Worm (Caenorhabditis elegans) whole organism, L1 larva: Measurements from ENCODE around the gene srb-18.

Experiments
- C04F5.9 ChIP-seq: sonication (generic microtip); optimal IDR thresholded peaks from 2 replicates; lab custom pipeline; 2016; ENCODE audit warnings: missing genetic modification characterization, missing compliant biosample characterization
- C16A3.4 ChIP-seq: fragments of 150-350 bp; optimal IDR thresholded peaks from 2 replicates; lab custom pipeline; 2014; ENCODE audit warnings: missing biosample characterization, missing genetic modification characterization
- C34B4.2 ChIP-seq: sonication (generic microtip); optimal IDR thresholded peaks from 2 replicates; lab custom pipeline; 2017; ENCODE audit warnings: mild to moderate bottlenecking, missing genetic modification characterization, missing compliant biosample characterization
- Y116A8C.19 ChIP-seq: sonication (generic microtip); optimal IDR thresholded peaks from 2 replicates; lab custom pipeline; 2016; ENCODE audit warnings: missing compliant biosample characterization, missing genetic modification characterization, borderline replicate concordance
- aha-1 ChIP-seq: fragments of 150-350 bp; optimal IDR thresholded peaks from 2 replicates; lab custom pipeline; 2014; ENCODE audit warnings: missing biosample characterization, missing genetic modification characterization
- alr-1 ChIP-seq: fragments of 200-800 bp; sonication (Bioruptor generic); optimal IDR thresholded peaks from 2 replicates; lab custom pipeline; 2018; ENCODE audit warnings: borderline replicate concordance, mild to moderate bottlenecking, missing genetic modification characterization, missing compliant biosample characterization
- aly-2 ChIP-seq: fragments of 150-350 bp; optimal IDR thresholded peaks from 2 replicates; lab custom pipeline; 2014; ENCODE audit warnings: missing biosample characterization, missing genetic modification characterization
- blmp-1 ChIP-seq: fragments of 150-350 bp; optimal IDR thresholded peaks from 2 replicates; lab custom pipeline; 2014; ENCODE audit warnings: missing biosample characterization, missing genetic modification characterization
- ceh-63 ChIP-seq: fragments of 200-800 bp; sonication (Bioruptor generic); optimal IDR thresholded peaks from 2 replicates; lab custom pipeline; 2018; ENCODE audit warnings: mild to moderate bottlenecking, missing genetic modification characterization, missing compliant biosample characterization
- ceh-88 ChIP-seq: fragments of 200-800 bp; sonication (Bioruptor generic); IDR thresholded peaks from 2 replicates; pipeline ENCODE4 v1.3.6; 2022; ENCODE audit warnings: missing genetic modification characterization, missing compliant biosample characterization
- dpl-1 ChIP-seq, 3 experiments: fragments of 150-350 bp in 2 of 3; sonication (generic microtip) in 1 of 3; optimal IDR thresholded peaks; 2 replicates each; lab custom pipeline; 2014 to 2017; ENCODE audit warnings: missing biosample characterization in 3 of 3, missing genetic modification characterization in 3 of 3, missing genetic modification reagents in 3 of 3
- dsc-1 ChIP-seq: sonication (generic microtip); optimal IDR thresholded peaks from 2 replicates; lab custom pipeline; 2016; ENCODE audit warnings: mild to moderate bottlenecking, missing genetic modification characterization, missing compliant biosample characterization
- efl-1 ChIP-seq, 4 experiments: fragments of 150-350 bp; optimal IDR thresholded peaks in 3 of 4; peaks in 1 of 4; 1 replicate in 1 of 4; 2 replicates in 3 of 4; lab custom pipeline; 2014; ENCODE audit warnings: missing biosample characterization in 2 of 4, missing genetic modification characterization in 2 of 4, missing genetic modification reagents in 2 of 4
- efl-3 ChIP-seq: fragments of 200-800 bp; sonication (Bioruptor generic); optimal IDR thresholded peaks from 2 replicates; lab custom pipeline; 2018; ENCODE audit warnings: mild to moderate bottlenecking, missing genetic modification characterization, missing compliant biosample characterization
- fkh-10 ChIP-seq: sonication (generic microtip); optimal IDR thresholded peaks from 2 replicates; lab custom pipeline; 2017; ENCODE audit warnings: missing biosample characterization, missing genetic modification reagents, missing genetic modification characterization
- fos-1 ChIP-seq: fragments of 150-350 bp; optimal IDR thresholded peaks from 2 replicates; lab custom pipeline; 2014; ENCODE audit warnings: missing biosample characterization, missing genetic modification characterization
- hlh-4 ChIP-seq: sonication (generic microtip); optimal IDR thresholded peaks from 2 replicates; lab custom pipeline; 2016; ENCODE audit warnings: mild to moderate bottlenecking, missing genetic modification characterization, missing compliant biosample characterization
- hpl-2 ChIP-seq: fragments of 150-350 bp; optimal IDR thresholded peaks from 2 replicates; lab custom pipeline; 2014; ENCODE audit warnings: missing biosample characterization, missing genetic modification reagents, missing genetic modification characterization
- lin-15B ChIP-seq: fragments of 150-350 bp; sonication (generic microtip); optimal IDR thresholded peaks from 3 replicates; lab custom pipeline; 2014; ENCODE audit warnings: missing biosample characterization, missing genetic modification characterization
- lin-35 ChIP-seq, 2 experiments: fragments of 150-350 bp; optimal IDR thresholded peaks; 2 replicates each; lab custom pipeline; 2014; ENCODE audit warnings: missing biosample characterization in 2 of 2, missing genetic modification characterization in 2 of 2, missing genetic modification reagents in 2 of 2
- lsy-2 ChIP-seq, 2 experiments: fragments of 150-350 bp; optimal IDR thresholded peaks; 2 replicates each; lab custom pipeline; 2014; ENCODE audit warnings: missing biosample characterization in 2 of 2, missing genetic modification characterization in 2 of 2
- mab-9 ChIP-seq: fragments of 200-800 bp; sonication (Bioruptor generic); IDR thresholded peaks from 2 replicates; pipeline ENCODE4 v1.3.6; 2022; ENCODE audit warnings: missing genetic modification reagents, missing genetic modification characterization, missing compliant biosample characterization
- mdl-1 ChIP-seq, 2 experiments: fragments of 150-350 bp; optimal IDR thresholded peaks; 2 replicates each; lab custom pipeline; 2014 to 2017; ENCODE audit warnings: missing biosample characterization in 2 of 2, missing genetic modification characterization in 2 of 2, inconsistent platforms in 1 of 2
- mef-2 ChIP-seq: fragments of 150-350 bp; optimal IDR thresholded peaks from 2 replicates; lab custom pipeline; 2014; ENCODE audit warnings: missing biosample characterization, missing genetic modification characterization
- nhr-11 ChIP-seq: fragments of 150-350 bp; optimal IDR thresholded peaks from 2 replicates; lab custom pipeline; 2014; ENCODE audit warnings: missing biosample characterization, missing genetic modification characterization
- nhr-19 ChIP-seq: fragments of 200-800 bp; sonication (Bioruptor generic); conservative IDR thresholded peaks from 2 replicates; pipeline ENCODE4 v1.3.6; 2022; ENCODE audit warnings: missing genetic modification characterization, missing compliant biosample characterization
- nhr-20 ChIP-seq: sonication (generic microtip); optimal IDR thresholded peaks from 2 replicates; lab custom pipeline; 2016; ENCODE audit warnings: mild to moderate bottlenecking, missing genetic modification characterization, missing compliant biosample characterization
- nhr-28 ChIP-seq: fragments of 150-350 bp; optimal IDR thresholded peaks from 2 replicates; lab custom pipeline; 2014; ENCODE audit warnings: missing biosample characterization, missing genetic modification characterization
- nhr-47 ChIP-seq: sonication (generic microtip); optimal IDR thresholded peaks from 2 replicates; lab custom pipeline; 2016; ENCODE audit warnings: mild to moderate bottlenecking, missing genetic modification characterization, moderate library complexity, missing compliant biosample characterization
- nhr-71 ChIP-seq: sonication (generic microtip); optimal IDR thresholded peaks from 2 replicates; lab custom pipeline; 2016; ENCODE audit warnings: mild to moderate bottlenecking, missing genetic modification characterization, moderate library complexity, missing compliant biosample characterization
- nhr-84 ChIP-seq: sonication (generic microtip); optimal IDR thresholded peaks from 2 replicates; lab custom pipeline; 2017; ENCODE audit warnings: missing biosample characterization, missing genetic modification characterization
- nhr-85 ChIP-seq: sonication (generic microtip); peaks from one replicate; lab custom pipeline; 2016; ENCODE audit warnings: missing genetic modification characterization, inconsistent platforms, missing compliant biosample characterization
- nhr-90 ChIP-seq: sonication (generic microtip); optimal IDR thresholded peaks from 2 replicates; lab custom pipeline; 2016; ENCODE audit warnings: mild to moderate bottlenecking, missing genetic modification characterization, missing compliant biosample characterization; ENCODE audit not compliant: poor library complexity
- pag-3 ChIP-seq: sonication (generic microtip); optimal IDR thresholded peaks from 2 replicates; lab custom pipeline; 2017; ENCODE audit warnings: missing genetic modification characterization, mild to moderate bottlenecking, missing compliant biosample characterization, antibody characterized with exemption, borderline replicate concordance; ENCODE audit not compliant: insufficient read depth
- rnt-1 ChIP-seq: sonication (generic microtip); optimal IDR thresholded peaks from 2 replicates; lab custom pipeline; 2016; ENCODE audit warnings: mild to moderate bottlenecking, missing genetic modification characterization, moderate library complexity, missing compliant biosample characterization
- skn-1 ChIP-seq: fragments of 150-350 bp; optimal IDR thresholded peaks from 2 replicates; lab custom pipeline; 2014; ENCODE audit warnings: missing biosample characterization, missing genetic modification characterization
- snu-23 ChIP-seq: sonication (generic microtip); optimal IDR thresholded peaks from 2 replicates; lab custom pipeline; 2016; ENCODE audit warnings: missing genetic modification characterization, missing compliant biosample characterization
- sup-37 ChIP-seq: fragments of 200-800 bp; sonication (Bioruptor generic); optimal IDR thresholded peaks from 2 replicates; lab custom pipeline; 2018; ENCODE audit warnings: mild to moderate bottlenecking, missing genetic modification characterization, missing compliant biosample characterization
- tlp-1 ChIP-seq: fragments of 150-350 bp; optimal IDR thresholded peaks from 2 replicates; lab custom pipeline; 2014; ENCODE audit warnings: missing biosample characterization, missing genetic modification characterization
- unc-86 ChIP-seq: sonication (generic microtip); optimal IDR thresholded peaks from 2 replicates; lab custom pipeline; 2016; ENCODE audit warnings: missing genetic modification characterization, missing compliant biosample characterization
- zag-1 ChIP-seq: fragments of 150-350 bp; optimal IDR thresholded peaks from 2 replicates; lab custom pipeline; 2014; ENCODE audit warnings: missing biosample characterization, missing genetic modification characterization
- zip-4 ChIP-seq: fragments of 200-800 bp; sonication (Bioruptor generic); optimal IDR thresholded peaks from 2 replicates; lab custom pipeline; 2018; ENCODE audit warnings: mild to moderate bottlenecking, missing genetic modification characterization, moderate library complexity, missing compliant biosample characterization
- ztf-4 ChIP-seq: fragments of 150-350 bp; optimal IDR thresholded peaks from 2 replicates; lab custom pipeline; 2014; ENCODE audit warnings: missing biosample characterization, missing genetic modification characterization

srb-18 gene

ce11 chrV:7501194-7501593, 13.8 kb upstream of the srb-18 start:
- TF ChIP-seq hlh-4 (tag; lab: Kevin White, UChicago) (peak; percentile 96), aha-1 (tag; lab: Kevin White, UChicago) (no peak), nhr-85 (tag; lab: Kevin White, UChicago) (no peak), nhr-47 (tag; lab: Kevin White, UChicago) (peak; percentile 25), nhr-71 (tag; lab: Kevin White, UChicago) (peak; percentile 40)

ce11 chrV:7504271-7504670, 10.8 kb upstream of the srb-18 start, which contains the start of gene srh-229:
TSS of gene srh-229 (minus strand) at chrV:7504371.
- TF ChIP-seq skn-1 (tag; lab: Kevin White, UChicago), result no peak
- TF ChIP-seq nhr-85 (tag; lab: Kevin White, UChicago), result no peak
- TF ChIP-seq Y116A8C.19 (tag; lab: Kevin White, UChicago), result no peak
- TF ChIP-seq hlh-4 (tag; lab: Kevin White, UChicago), result no peak
- no peak for TF ChIP-seq ceh-88 (GFP tag; lab: Robert Waterston, UW)
- TF ChIP-seq hpl-2 (GFP tag; lab: Kevin White, UChicago), result no peak
- TF ChIP-seq alr-1 (tag; lab: Kevin White, UChicago), result no peak
- no peak for TF ChIP-seq fos-1 (tag; lab: Kevin White, UChicago)
- TF ChIP-seq nhr-28, result no peak

- TF ChIP-seq pag-3 (tag; lab: Kevin White, UChicago) (no peak), nhr-90 (tag; lab: Kevin White, UChicago) (peak; percentile 30), snu-23 (GFP tag; lab: Kevin White, UChicago) (peak; percentile 47), aly-2 (tag; lab: Kevin White, UChicago) (no peak), blmp-1 (tag; lab: Kevin White, UChicago) (no peak), rnt-1 (tag; lab: Kevin White, UChicago) (peak; percentile 35), mef-2 (no peak), nhr-71 (tag; lab: Kevin White, UChicago) (peak; percentile 20), efl-1 (optimal IDR thresholded peaks at IDR 0.05; lab: Kevin White, UChicago) (peak in 1 of 2 experiments; percentile 13), efl-1 (GFP tag; optimal IDR thresholded peaks at IDR 0.05 in 1 of 2; lab: Kevin White, UChicago) (peak in 1 of 2 experiments; percentile 50), mdl-1 (tag; optimal IDR thresholded peaks at IDR 0.05; lab: Kevin White, UChicago) (peak in 1 of 2 experiments; percentile 2), fkh-10 (no peak), nhr-47 (tag; lab: Kevin White, UChicago) (no peak), mab-9 (GFP tag; lab: Robert Waterston, UW) (no peak), nhr-11 (tag; lab: Kevin White, UChicago) (no peak), lin-15B (no peak), dpl-1 (GFP tag; optimal IDR thresholded peaks at IDR 0.05; lab: Kevin White, UChicago) (peak in 1 of 3 experiments; percentile 2), C34B4.2 (no peak), zag-1 (no peak), zip-4 (GFP tag; lab: Kevin White, UChicago) (no peak), nhr-20 (tag; lab: Kevin White, UChicago) (peak; percentile 10), lsy-2 (tag; optimal IDR thresholded peaks at IDR 0.05; lab: Kevin White, UChicago) (peak in 1 of 2 experiments; percentile 27), C04F5.9 (tag; lab: Kevin White, UChicago) (no peak), C16A3.4 (tag; lab: Kevin White, UChicago) (no peak), nhr-19 (GFP tag; lab: Robert Waterston, UW) (peak; percentile 47; the same call in 1 of the 2 replicates), lin-35 (GFP tag; optimal IDR thresholded peaks at IDR 0.05; lab: Kevin White, UChicago) (peak in 1 of 2 experiments; percentile 42), ceh-88 (GFP tag; lab: Robert Waterston, UW) (no peak)
These were observed 8.8 kb upstream of the srb-18 start for ce11 chrV:7506207-7506606.

- TF ChIP-seq nhr-28, result no peak
- no peak for TF ChIP-seq dsc-1 (tag; lab: Kevin White, UChicago)
- no peak for TF ChIP-seq efl-3 (GFP tag; lab: Kevin White, UChicago)
- TF ChIP-seq ceh-63, result no peak
- TF ChIP-seq nhr-84 (tag; lab: Kevin White, UChicago), result no peak
- no peak for TF ChIP-seq nhr-19 (GFP tag; lab: Robert Waterston, UW)
- TF ChIP-seq ztf-4 (tag; lab: Kevin White, UChicago), result no peak
- TF ChIP-seq C04F5.9 (tag; lab: Kevin White, UChicago), result no peak
- no peak for TF ChIP-seq mef-2
- TF ChIP-seq tlp-1 (tag; lab: Kevin White, UChicago), result no peak
- TF ChIP-seq C16A3.4 (tag; lab: Kevin White, UChicago), result no peak
- TF ChIP-seq unc-86 (tag; lab: Kevin White, UChicago), result no peak
- no peak for TF ChIP-seq sup-37 (GFP tag; lab: Kevin White, UChicago)
- TF ChIP-seq blmp-1 (tag; lab: Kevin White, UChicago), result no peak
- no peak for TF ChIP-seq hlh-4 (tag; lab: Kevin White, UChicago)
- TF ChIP-seq, all 84 proteins: peak for 0
These were observed 6.4 kb upstream of the srb-18 start, which contains the start of the genes str-31 and nhr-172 for ce11 chrV:7508566-7509044. TSS of gene str-31 (minus strand) at chrV:7508666. TSS of gene nhr-172 (plus strand) at chrV:7508994.
